Worm (Caenorhabditis elegans): ENCODE data around the gene npr-31.

The npr-31 gene

DNA sequence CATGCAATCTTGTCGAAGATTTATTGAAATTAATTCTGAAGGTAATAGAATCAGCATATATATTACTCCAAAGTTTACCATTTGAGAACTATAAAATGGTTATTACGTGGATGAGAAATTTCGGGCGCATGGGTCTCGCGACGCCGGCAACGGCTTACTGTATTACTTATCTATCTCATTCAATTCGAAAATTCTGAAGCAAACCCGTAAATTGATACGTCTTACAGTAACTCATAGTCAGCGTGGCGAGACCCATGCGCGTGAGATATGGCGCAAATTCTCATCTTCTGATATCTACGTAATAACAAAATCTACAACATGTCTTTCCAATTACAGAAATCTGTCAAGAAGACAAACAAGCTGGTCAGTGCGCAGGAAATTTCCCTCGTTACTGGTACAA lies 24.9 kb upstream of the npr-31 start:
- TF ChIP-seq nhr-12 (tag; optimal IDR thresholded peaks at IDR 0.05), result no peak
- TF ChIP-seq ces-1 (GFP tag; optimal IDR thresholded peaks at IDR 0.05), result no peak
- no peak for TF ChIP-seq drap-1 (GFP tag; optimal IDR thresholded peaks at IDR 0.05)
- TF ChIP-seq nhr-28 (tag; optimal IDR thresholded peaks at IDR 0.05), result no peak
- no peak for TF ChIP-seq snpc-4 (tag; optimal IDR thresholded peaks at IDR 0.05)

- no peak for TF ChIP-seq nhr-237 (tag; optimal IDR thresholded peaks at IDR 0.05)
- no peak for TF ChIP-seq zip-8 (tag; optimal IDR thresholded peaks at IDR 0.05)
- no peak for TF ChIP-seq hlh-1 (tag; optimal IDR thresholded peaks at IDR 0.05)
- TF ChIP-seq mab-5 (tag; optimal IDR thresholded peaks at IDR 0.05), result no peak
- no peak for TF ChIP-seq sem-2 (GFP tag; optimal IDR thresholded peaks at IDR 0.05)
- no peak for TF ChIP-seq elt-1 (tag; optimal IDR thresholded peaks at IDR 0.05; ENCODE audit: borderline replicate concordance, insufficient read depth)
- TF ChIP-seq blmp-1 (tag; optimal IDR thresholded peaks at IDR 0.05), result no peak
- TF ChIP-seq nhr-12 (tag; optimal IDR thresholded peaks at IDR 0.05), result no peak
- TF ChIP-seq lin-13 (tag; optimal IDR thresholded peaks at IDR 0.05), result no peak
- TF ChIP-seq ces-1 (GFP tag; optimal IDR thresholded peaks at IDR 0.05), result no peak
- no peak for TF ChIP-seq lsy-2 (tag; optimal IDR thresholded peaks at IDR 0.05)
- TF ChIP-seq nhr-28 (tag; optimal IDR thresholded peaks at IDR 0.05), result no peak
- TF ChIP-seq unc-62 (GFP tag; optimal IDR thresholded peaks at IDR 0.05), result no peak
- TF ChIP-seq ceh-39 (tag; optimal IDR thresholded peaks at IDR 0.05), result no peak
These were observed 22.6 kb upstream of the npr-31 start, which contains the start of gene F10E7.2 for ce11 chrII:7121762-7122292. Gene F10E7.2 (plus strand): TSS chrII:7122242.

DNA sequence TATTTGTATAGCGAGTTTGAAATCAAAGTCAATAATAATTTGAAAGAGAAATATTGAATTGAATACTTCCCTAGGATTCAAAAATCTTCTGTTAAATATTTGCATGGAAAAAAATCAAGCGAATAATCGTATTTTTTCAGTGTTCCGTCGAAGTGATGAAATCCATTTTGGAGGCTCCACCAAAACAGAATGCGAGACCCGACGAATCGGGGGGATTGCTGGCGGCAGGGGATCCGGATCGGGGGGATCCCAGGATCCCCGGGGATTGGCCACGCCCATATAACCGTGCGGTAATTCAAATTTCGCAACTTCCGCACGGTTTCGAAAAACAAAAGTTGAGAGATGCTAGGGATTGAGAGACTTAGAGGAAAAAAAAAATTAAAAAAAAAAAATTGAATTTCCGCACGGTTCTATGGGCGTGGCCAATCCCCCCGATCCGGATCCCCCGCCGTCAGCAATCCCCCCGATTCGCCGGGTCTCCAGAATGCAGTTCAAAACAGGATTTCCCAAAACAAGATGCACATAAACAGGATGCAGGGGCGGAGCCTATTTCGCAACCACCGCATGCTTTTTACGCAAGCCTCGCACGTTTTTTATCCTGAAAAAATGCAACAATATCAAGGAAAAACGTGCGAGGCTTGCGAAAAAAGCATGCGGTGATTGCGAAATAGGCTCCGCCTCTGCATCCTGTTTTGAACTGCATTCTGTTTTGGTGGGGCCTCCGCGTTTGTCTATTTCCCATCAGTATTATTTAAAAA lies 21.6 kb upstream of the npr-31 start, which contains the start of gene F10E7.11:
Gene F10E7.11 (minus strand): TSS at position 232 of the 758 bp plus-strand sequence.
- TF ChIP-seq cnd-1 (tag; optimal IDR thresholded peaks at IDR 0.05) (peak; percentile 16), lin-13 (tag; optimal IDR thresholded peaks at IDR 0.05) (no peak)

- no peak for TF ChIP-seq ces-1 (GFP tag; optimal IDR thresholded peaks at IDR 0.05)
- no peak for TF ChIP-seq ceh-43 (GFP tag; optimal IDR thresholded peaks at IDR 0.05)
- no peak for TF ChIP-seq ceh-39 (tag; optimal IDR thresholded peaks at IDR 0.05)
- no peak for TF ChIP-seq nhr-76 (tag; optimal IDR thresholded peaks at IDR 0.05)
- TF ChIP-seq mep-1 (tag; optimal IDR thresholded peaks at IDR 0.05), result no peak
- TF ChIP-seq lin-32 (GFP tag; optimal IDR thresholded peaks at IDR 0.05), result no peak
- TF ChIP-seq lin-13 (tag; optimal IDR thresholded peaks at IDR 0.05), result no peak
- TF ChIP-seq nhr-2 (tag; optimal IDR thresholded peaks at IDR 0.05), result no peak
- TF ChIP-seq nhr-28 (tag; optimal IDR thresholded peaks at IDR 0.05), result no peak
- no peak for TF ChIP-seq snpc-4 (tag; optimal IDR thresholded peaks at IDR 0.05)
- TF ChIP-seq ceh-83 (GFP tag; optimal IDR thresholded peaks at IDR 0.05), result no peak
- TF ChIP-seq zip-8 (tag; optimal IDR thresholded peaks at IDR 0.05), result no peak
These were observed 17.9 kb upstream of the npr-31 start, which contains the start of gene F10E7.1 for ce11 chrII:7126457-7126856. Gene F10E7.1 (plus strand): TSS chrII:7126757.

DNA sequence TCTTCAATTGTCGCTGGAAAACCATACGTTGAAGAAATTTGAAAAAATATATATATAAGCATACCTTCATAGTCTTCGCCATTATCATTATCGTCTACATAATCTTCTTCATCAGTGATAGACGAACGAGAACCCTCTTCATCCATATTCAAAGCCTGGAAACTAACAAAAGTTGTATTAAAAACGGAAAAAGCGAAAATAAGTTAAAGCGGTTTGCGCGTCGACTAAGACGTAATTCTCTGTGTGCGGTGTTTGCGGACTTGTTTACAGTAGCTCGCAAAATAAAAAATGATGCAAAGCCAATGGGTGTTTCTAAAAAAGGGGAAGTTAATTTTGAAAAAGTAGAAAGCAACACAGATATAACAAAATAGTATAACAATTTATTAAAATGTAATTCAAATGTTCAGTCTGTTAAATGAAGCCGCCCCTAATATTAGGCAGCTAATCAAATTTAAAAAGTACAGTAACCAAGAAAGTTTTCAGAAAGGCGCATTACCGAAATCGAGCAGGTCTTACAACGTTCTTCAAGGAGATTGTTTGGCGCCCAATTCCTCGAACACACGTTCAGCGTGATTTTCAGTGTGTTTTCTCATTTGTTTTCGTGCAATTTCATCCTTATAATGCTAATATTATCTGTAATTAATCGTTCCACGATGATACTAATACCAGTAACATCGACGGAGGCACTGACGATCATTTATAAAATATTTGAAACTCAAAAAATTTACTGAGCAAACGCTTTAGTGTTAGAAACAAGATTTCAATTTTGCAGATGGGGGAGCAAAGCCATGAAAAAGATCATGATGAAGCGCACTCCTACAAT lies 12.3 kb upstream of the npr-31 start, which contains the start of the genes T07F8.4 and gld-3:
Gene T07F8.4 (minus strand): TSS at position 162 of the 823 bp plus-strand sequence.
Gene gld-3 (plus strand): TSS at position 773 of the 823 bp plus-strand sequence.
- no peak for TF ChIP-seq unc-62 (GFP tag; optimal IDR thresholded peaks at IDR 0.05)
- TF ChIP-seq mab-5 (tag; optimal IDR thresholded peaks at IDR 0.05), result no peak
- no peak for TF ChIP-seq nhr-2 (tag; optimal IDR thresholded peaks at IDR 0.05)
- TF ChIP-seq nhr-12 (tag; optimal IDR thresholded peaks at IDR 0.05), result no peak
- TF ChIP-seq ceh-43 (GFP tag; optimal IDR thresholded peaks at IDR 0.05), result no peak
- TF ChIP-seq nhr-237 (tag; optimal IDR thresholded peaks at IDR 0.05), result no peak
- no peak for TF ChIP-seq elt-1 (tag; optimal IDR thresholded peaks at IDR 0.05; ENCODE audit: borderline replicate concordance, insufficient read depth)
- TF ChIP-seq unc-120 (tag; optimal IDR thresholded peaks at IDR 0.05; ENCODE audit: poor library complexity, severe bottlenecking), result no peak
- no peak for TF ChIP-seq ceh-39 (tag; optimal IDR thresholded peaks at IDR 0.05)
- TF ChIP-seq lsy-2 (tag; optimal IDR thresholded peaks at IDR 0.05), result peak; percentile 93
- TF ChIP-seq unc-39 (tag; optimal IDR thresholded peaks at IDR 0.05), result no peak
- no peak for TF ChIP-seq bed-3 (GFP tag; optimal IDR thresholded peaks at IDR 0.05)
- peak; percentile 42 for TF ChIP-seq sptf-1 (tag; optimal IDR thresholded peaks at IDR 0.05)
- peak; percentile 62 for TF ChIP-seq mep-1 (tag; optimal IDR thresholded peaks at IDR 0.05)
- TF ChIP-seq sem-2 (GFP tag; optimal IDR thresholded peaks at IDR 0.05), result no peak
- no peak for TF ChIP-seq mls-2 (tag; optimal IDR thresholded peaks at IDR 0.05)
- no peak for TF ChIP-seq nhr-28 (tag; optimal IDR thresholded peaks at IDR 0.05)
- no peak for TF ChIP-seq cnd-1 (tag; optimal IDR thresholded peaks at IDR 0.05)
- no peak for TF ChIP-seq lin-32 (GFP tag; optimal IDR thresholded peaks at IDR 0.05)
- no peak for TF ChIP-seq lin-13 (tag; optimal IDR thresholded peaks at IDR 0.05)
- TF ChIP-seq pha-4 (tag; optimal IDR thresholded peaks at IDR 0.05), result no peak
- TF ChIP-seq hlh-1 (tag; optimal IDR thresholded peaks at IDR 0.05), result no peak
- no peak for TF ChIP-seq ceh-83 (GFP tag; optimal IDR thresholded peaks at IDR 0.05)
- TF ChIP-seq nhr-76 (tag; optimal IDR thresholded peaks at IDR 0.05), result no peak
